Worm (Caenorhabditis elegans) whole organism, L4 larva: ENCODE results near the gene C08B6.10.

ENCODE experiments used
- F26F4.8 ChIP-seq: fragments of 200-800 bp; sonication (Bioruptor generic); conservative IDR thresholded peaks from 2 replicates; pipeline ENCODE4 v1.3.6; 2022; ENCODE audit warnings: missing genetic modification characterization, missing compliant biosample characterization
- F49E8.2 ChIP-seq: sonication (generic microtip); optimal IDR thresholded peaks from 2 replicates; lab custom pipeline; 2016; ENCODE audit warnings: missing compliant biosample characterization, mild to moderate bottlenecking, missing genetic modification characterization, borderline replicate concordance
- aly-2 ChIP-seq: sonication (generic microtip); optimal IDR thresholded peaks from 2 replicates; lab custom pipeline; 2018; ENCODE audit warnings: missing biosample characterization, missing genetic modification characterization
- ces-1 ChIP-seq: fragments of 150-350 bp; sonication (generic microtip); optimal IDR thresholded peaks from 4 replicates; lab custom pipeline; 2014; ENCODE audit warnings: missing biosample characterization, missing genetic modification reagents, missing genetic modification characterization
- dmd-8 ChIP-seq: fragments of 200-800 bp; sonication (Bioruptor generic); IDR thresholded peaks from 2 replicates; pipeline ENCODE4 v1.3.6; 2022; ENCODE audit warnings: missing genetic modification characterization, missing compliant biosample characterization
- jun-1 ChIP-seq: fragments of 150-350 bp; optimal IDR thresholded peaks from 2 replicates; lab custom pipeline; 2014; ENCODE audit warnings: missing biosample characterization, missing genetic modification reagents, missing genetic modification characterization
- lin-39 ChIP-seq: fragments of 150-350 bp; optimal IDR thresholded peaks from 2 replicates; lab custom pipeline; 2014; ENCODE audit warnings: missing biosample characterization, missing genetic modification reagents, missing genetic modification characterization
- lsy-2 ChIP-seq, 2 experiments: fragments of 150-350 bp in 1 of 2; sonication (generic microtip) in 1 of 2; optimal IDR thresholded peaks; 2 replicates each; lab custom pipeline; 2014 to 2017; ENCODE audit warnings: missing biosample characterization in 2 of 2, missing genetic modification characterization in 2 of 2
- pqm-1 ChIP-seq: sonication (generic microtip); optimal IDR thresholded peaks from 2 replicates; lab custom pipeline; 2017; ENCODE audit warnings: missing biosample characterization, missing genetic modification characterization
- zip-2 ChIP-seq: fragments of 150-350 bp; optimal IDR thresholded peaks from 2 replicates; lab custom pipeline; 2014; ENCODE audit warnings: missing biosample characterization, missing genetic modification characterization

DNA sequence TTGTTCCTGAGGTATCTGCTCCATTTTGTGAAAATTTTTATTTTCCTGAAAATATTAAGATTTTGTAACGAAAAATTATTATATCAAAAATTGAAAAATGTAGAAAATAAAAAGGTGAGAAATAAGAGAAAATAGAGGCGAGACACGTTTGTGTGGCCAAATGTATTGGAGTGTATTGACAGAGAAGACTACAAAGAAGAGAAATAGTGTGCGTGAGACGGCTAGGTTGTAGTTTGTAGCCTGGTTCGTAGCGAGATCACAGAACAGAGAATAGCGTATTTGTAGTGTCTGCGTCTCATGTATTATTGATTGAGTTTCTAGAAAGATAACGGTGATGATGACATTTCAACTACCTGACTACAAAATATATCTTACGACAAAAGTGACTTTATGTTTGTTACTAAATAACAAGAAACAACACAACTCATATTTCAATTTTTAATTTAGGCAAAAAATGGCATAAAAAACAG, 41.3 kb upstream of the C08B6.10 start, which contains the start of gene nhr-12:
- TF ChIP-seq jun-1 (tag; lab: Kevin White, UChicago): no peak
- no peak for TF ChIP-seq aly-2 (tag; lab: Kevin White, UChicago)
- TF ChIP-seq F26F4.8 (GFP tag; lab: Robert Waterston, UW): no peak
- TF ChIP-seq ces-1 (GFP tag; lab: Kevin White, UChicago): no peak
- TF ChIP-seq dmd-8: no peak
- no peak for TF ChIP-seq F49E8.2 (tag; lab: Kevin White, UChicago)
- no peak for TF ChIP-seq lin-39 (tag; lab: Kevin White, UChicago)
- no peak for TF ChIP-seq pqm-1 (tag; lab: Kevin White, UChicago)
- no peak for TF ChIP-seq zip-2 (tag; lab: Kevin White, UChicago)
- no peak for TF ChIP-seq lsy-2 (tag; optimal IDR thresholded peaks at IDR 0.05; lab: Kevin White, UChicago)
